Fruit fly (Drosophila melanogaster): ENCODE data around the gene CG5687.

DNA sequence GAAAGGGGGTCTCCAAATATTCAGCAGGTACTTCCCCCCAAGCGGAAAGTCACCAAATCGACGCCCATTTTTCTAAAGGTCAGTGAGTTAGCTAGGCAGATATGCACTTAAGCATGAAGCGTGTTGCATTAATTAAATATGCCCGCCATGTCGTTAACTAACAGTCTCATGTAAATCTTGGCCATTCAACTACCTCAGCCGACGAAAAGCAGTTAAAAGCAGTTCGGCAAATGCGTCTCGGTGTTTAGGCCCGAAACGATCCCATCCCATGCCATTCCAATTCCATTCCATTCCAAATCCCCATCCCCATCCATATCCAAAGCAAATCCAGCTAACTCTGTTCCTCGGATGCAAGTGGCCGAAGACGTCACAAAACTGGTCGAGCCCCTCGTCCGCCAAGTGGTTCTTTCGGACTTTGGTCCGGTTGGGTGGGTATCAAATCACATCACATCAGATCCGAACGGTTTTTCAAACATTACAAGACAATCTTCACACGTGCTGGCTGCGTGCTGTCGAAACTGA lies 1.1 kb upstream of the CG5687 start:
- TF ChIP-seq EcR (GFP tag; optimal IDR thresholded peaks at IDR 0.05) (no peak), psq (optimal IDR thresholded peaks at IDR 0.05) (no peak)

Data from whole organism.